Worm (Caenorhabditis elegans): ENCODE results near the gene C42D4.19.

DNA sequence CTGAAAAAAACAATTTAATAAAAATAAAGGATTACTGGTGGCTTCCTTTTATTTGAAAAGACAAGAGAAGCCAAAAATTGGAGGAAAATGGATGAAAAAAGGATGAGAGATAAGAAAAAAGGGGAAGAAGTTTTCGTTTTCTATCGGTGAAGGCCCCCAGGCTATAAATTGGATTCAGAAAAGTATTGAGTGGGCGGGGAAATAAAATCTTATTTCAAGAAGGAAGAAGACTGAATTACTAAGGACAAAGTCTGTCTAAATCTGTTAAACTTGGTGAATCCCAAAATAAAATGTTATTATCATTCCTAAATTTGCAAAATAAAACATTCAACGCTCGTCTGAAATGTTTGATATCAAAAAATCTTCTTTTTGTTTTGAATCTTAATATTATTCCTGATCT lies 46.6 kb downstream of the C42D4.19 start:
- TF ChIP-seq nhr-11 (tag; optimal IDR thresholded peaks at IDR 0.05) = no peak
- TF ChIP-seq isw-1 (GFP tag; IDR thresholded peaks at IDR 0.05) = no peak
- TF ChIP-seq ztf-4 (tag; optimal IDR thresholded peaks at IDR 0.05) = no peak
- no peak for TF ChIP-seq aly-2 (tag; optimal IDR thresholded peaks at IDR 0.05)
- no peak for TF ChIP-seq egl-27 (tag; optimal IDR thresholded peaks at IDR 0.05)
- no peak for TF ChIP-seq tbx-2 (tag; optimal IDR thresholded peaks at IDR 0.05)
- TF ChIP-seq nhr-47 (tag; optimal IDR thresholded peaks at IDR 0.05) = no peak
- no peak for TF ChIP-seq unc-62 (GFP tag; optimal IDR thresholded peaks at IDR 0.05)
- TF ChIP-seq nhr-77 (tag; optimal IDR thresholded peaks at IDR 0.05) = no peak
- TF ChIP-seq dpl-1 (GFP tag; optimal IDR thresholded peaks at IDR 0.05) = no peak
- no peak for TF ChIP-seq lir-3 (tag; optimal IDR thresholded peaks at IDR 0.05; ENCODE audit: poor library complexity)
